Worm (Caenorhabditis elegans): ENCODE results near the gene F26G1.10.

- TF ChIP-seq elt-3 (tag; optimal IDR thresholded peaks at IDR 0.05) (no peak), lin-32 (GFP tag; optimal IDR thresholded peaks at IDR 0.05) (no peak), nhr-237 (tag; optimal IDR thresholded peaks at IDR 0.05) (no peak), nhr-28 (tag; optimal IDR thresholded peaks at IDR 0.05) (no peak), lsy-2 (tag; optimal IDR thresholded peaks at IDR 0.05) (no peak)
Measured at ce11 chrII:4773891-4774432, at the start of gene F26G1.10, which contains the start of gene F26G1.9.

Measured in whole organism, mixed stage, embryonic.